Fruit fly (Drosophila melanogaster): ENCODE results near the gene CG9609.

- TF ChIP-seq CG11723 (GFP tag; optimal IDR thresholded peaks at IDR 0.05), result no peak
- TF ChIP-seq Fer2 (tag; optimal IDR thresholded peaks at IDR 0.05), result no peak
- TF ChIP-seq kni (GFP tag; optimal IDR thresholded peaks at IDR 0.05), result no peak
- no peak for TF ChIP-seq Meics (GFP tag; optimal IDR thresholded peaks at IDR 0.05)
- no peak for TF ChIP-seq CG3726 (GFP tag; IDR thresholded peaks at IDR 0.05)
- no peak for TF ChIP-seq CG8089 (GFP tag; optimal IDR thresholded peaks at IDR 0.05)
- TF ChIP-seq CG3995 (GFP tag; optimal IDR thresholded peaks at IDR 0.05), result no peak
- TF ChIP-seq grn (GFP tag; optimal IDR thresholded peaks at IDR 0.05), result no peak
- no peak for TF ChIP-seq NFAT (GFP tag; IDR thresholded peaks at IDR 0.05)
- no peak for TF ChIP-seq CG1024 (GFP tag; IDR thresholded peaks at IDR 0.05)
These were observed 13.8 kb upstream of the CG9609 start, which contains the start of the genes CG9132 and CG4789 for dm6 chrX:16800530-16801027.
